Fruit fly (Drosophila melanogaster) whole organism, embryonic: ENCODE results near the gene CG32102.

ENCODE experiments used
- Atf6 ChIP-seq: fragments of 200-800 bp; sonication (Bioruptor generic); IDR thresholded peaks from 2 replicates; pipeline ENCODE4 v1.3.6; 2022; ENCODE audit warnings: missing biosample characterization, missing genetic modification characterization
- Bteb2 ChIP-seq: fragments of 200-800 bp; sonication (Bioruptor generic); optimal IDR thresholded peaks from 2 replicates; lab custom pipeline; 2016; ENCODE audit warnings: missing biosample characterization, missing genetic modification characterization
- CG10431 ChIP-seq: fragments of 200-800 bp; sonication (Bioruptor generic); optimal IDR thresholded peaks from 3 replicates; lab custom pipeline; 2018; ENCODE audit warnings: missing biosample characterization, mild to moderate bottlenecking, missing genetic modification characterization
- CG11398 ChIP-seq: fragments of 200-800 bp; sonication (Bioruptor generic); optimal IDR thresholded peaks from 2 replicates; lab custom pipeline; 2016; ENCODE audit warnings: missing biosample characterization, missing genetic modification characterization
- CG11696 ChIP-seq: fragments of 200-800 bp; sonication (Bioruptor generic); IDR thresholded peaks from 2 replicates; pipeline ENCODE4 v1.3.6; 2022; ENCODE audit warnings: missing biosample characterization, missing genetic modification characterization
- CG12155 ChIP-seq: fragments of 200-800 bp; sonication (Bioruptor generic); optimal IDR thresholded peaks from 3 replicates; lab custom pipeline; 2016; ENCODE audit warnings: missing biosample characterization, missing genetic modification characterization
- CG12236 ChIP-seq: fragments of 200-800 bp; sonication (Bioruptor generic); optimal IDR thresholded peaks from 2 replicates; lab custom pipeline; 2016; ENCODE audit warnings: missing biosample characterization, missing genetic modification characterization
- CG14050 ChIP-seq: fragments of 200-800 bp; sonication (Bioruptor generic); IDR thresholded peaks from 3 replicates; pipeline ENCODE4 v1.3.6; 2022; ENCODE audit warnings: missing biosample characterization, missing genetic modification characterization
- CG14860 ChIP-seq: fragments of 200-800 bp; sonication (Bioruptor generic); IDR thresholded peaks from 3 replicates; pipeline ENCODE4 v1.3.6; 2022; ENCODE audit warnings: missing biosample characterization, missing genetic modification characterization; ENCODE audit not compliant: partially characterized antibody
- CG15514 ChIP-seq: fragments of 200-800 bp; sonication (Bioruptor generic); optimal IDR thresholded peaks from 3 replicates; lab custom pipeline; 2017; ENCODE audit warnings: missing biosample characterization, missing genetic modification characterization, mild to moderate bottlenecking, moderate library complexity, missing genetic modification reagents
- CG1603 ChIP-seq: fragments of 200-800 bp; sonication (Bioruptor generic); optimal IDR thresholded peaks from 2 replicates; lab custom pipeline; 2019; ENCODE audit warnings: missing biosample characterization, mild to moderate bottlenecking, missing genetic modification characterization, moderate library complexity
- CG17186 ChIP-seq: fragments of 200-800 bp; sonication (Bioruptor generic); optimal IDR thresholded peaks from 3 replicates; lab custom pipeline; 2017; ENCODE audit warnings: missing biosample characterization, missing genetic modification reagents, missing genetic modification characterization
- CG17612 ChIP-seq: fragments of 200-800 bp; sonication (Bioruptor generic); IDR thresholded peaks from 2 replicates; pipeline ENCODE4 v1.3.6; 2022; ENCODE audit warnings: missing biosample characterization, missing genetic modification characterization
- CG18262 ChIP-seq: fragments of 200-800 bp; optimal IDR thresholded peaks from 3 replicates; lab custom pipeline; 2019; ENCODE audit warnings: missing biosample characterization, mild to moderate bottlenecking, missing genetic modification characterization, moderate library complexity
- CG18476 ChIP-seq: fragments of 200-800 bp; sonication (Bioruptor generic); optimal IDR thresholded peaks from 2 replicates; lab custom pipeline; 2016; ENCODE audit warnings: missing biosample characterization, mild to moderate bottlenecking, missing genetic modification characterization
- CG2120 ChIP-seq: fragments of 200-800 bp; sonication (Bioruptor generic); optimal IDR thresholded peaks from 3 replicates; lab custom pipeline; 2016; ENCODE audit warnings: missing biosample characterization, missing genetic modification characterization
- CG2129 ChIP-seq: fragments of 200-800 bp; sonication (Bioruptor generic); IDR thresholded peaks from 2 replicates; pipeline ENCODE4 v1.3.6; 2022; ENCODE audit warnings: missing biosample characterization, missing genetic modification characterization; ENCODE audit not compliant: partially characterized antibody
- CG30403 ChIP-seq: fragments of 200-800 bp; sonication (Bioruptor generic); optimal IDR thresholded peaks from 3 replicates; lab custom pipeline; 2016; ENCODE audit warnings: missing biosample characterization, missing genetic modification characterization
- CG3995 ChIP-seq: fragments of 200-800 bp; sonication (Bioruptor generic); optimal IDR thresholded peaks from 3 replicates; lab custom pipeline; 2016; ENCODE audit warnings: missing biosample characterization, missing genetic modification characterization
- CG4282 ChIP-seq: fragments of 200-800 bp; sonication (Bioruptor generic); optimal IDR thresholded peaks from 2 replicates; lab custom pipeline; 2016; ENCODE audit warnings: missing biosample characterization, missing genetic modification characterization
- CG4854 ChIP-seq: fragments of 200-800 bp; sonication (Bioruptor generic); optimal IDR thresholded peaks from 2 replicates; lab custom pipeline; 2016; ENCODE audit warnings: missing biosample characterization, missing genetic modification characterization, inconsistent platforms
- CG7987 ChIP-seq: fragments of 200-800 bp; sonication (Bioruptor generic); optimal IDR thresholded peaks from 2 replicates; lab custom pipeline; 2018; ENCODE audit warnings: missing biosample characterization, mild to moderate bottlenecking, missing genetic modification characterization, moderate library complexity
- CG8281 ChIP-seq: fragments of 200-800 bp; sonication (Bioruptor generic); optimal IDR thresholded peaks from 2 replicates; lab custom pipeline; 2018; ENCODE audit warnings: missing biosample characterization, mild to moderate bottlenecking, missing genetic modification characterization, moderate library complexity
- CG9932 ChIP-seq: fragments of 200-800 bp; sonication (Bioruptor generic); IDR thresholded peaks from 2 replicates; pipeline ENCODE4 v1.3.6; 2022; ENCODE audit warnings: missing biosample characterization, missing genetic modification characterization
- D19A ChIP-seq: fragments of 200-800 bp; optimal IDR thresholded peaks from 3 replicates; lab custom pipeline; 2019; ENCODE audit warnings: missing biosample characterization, mild to moderate bottlenecking, missing genetic modification characterization, moderate library complexity
- D19B ChIP-seq: fragments of 200-800 bp; sonication (Bioruptor generic); optimal IDR thresholded peaks from 2 replicates; lab custom pipeline; 2017; ENCODE audit warnings: missing biosample characterization, mild to moderate bottlenecking, missing genetic modification characterization
- HLH3B ChIP-seq: fragments of 200-800 bp; sonication (Bioruptor generic); IDR thresholded peaks from 2 replicates; pipeline ENCODE4 v1.3.6; 2022; ENCODE audit warnings: missing biosample characterization, missing genetic modification characterization
- Nf-YB ChIP-seq: fragments of 200-800 bp; sonication (Bioruptor generic); optimal IDR thresholded peaks from 3 replicates; lab custom pipeline; 2019; ENCODE audit warnings: missing biosample characterization, mild to moderate bottlenecking, missing genetic modification characterization, moderate library complexity
- Oli ChIP-seq: fragments of 200-800 bp; sonication (Bioruptor generic); optimal IDR thresholded peaks from 2 replicates; lab custom pipeline; 2018; ENCODE audit warnings: missing biosample characterization, mild to moderate bottlenecking, missing genetic modification characterization, moderate library complexity
- Pdp1 ChIP-seq, 2 experiments: fragments of 200-800 bp; sonication (Bioruptor generic); optimal IDR thresholded peaks; 3 replicates each; lab custom pipeline; 2016; ENCODE audit warnings: missing biosample characterization in 2 of 2, missing genetic modification characterization in 2 of 2, mild to moderate bottlenecking in 1 of 2, moderate library complexity in 1 of 2
- Side ChIP-seq: fragments of 200-800 bp; sonication (Bioruptor generic); optimal IDR thresholded peaks from 2 replicates; lab custom pipeline; 2016; ENCODE audit warnings: missing biosample characterization, missing genetic modification characterization
- al ChIP-seq: fragments of 200-800 bp; sonication (Bioruptor generic); IDR thresholded peaks from 2 replicates; pipeline ENCODE4 v1.3.6; 2022; ENCODE audit warnings: missing biosample characterization, missing genetic modification characterization
- ara ChIP-seq: fragments of 200-800 bp; sonication (Bioruptor generic); IDR thresholded peaks from 2 replicates; pipeline ENCODE4 v1.3.6; 2022; ENCODE audit warnings: missing biosample characterization, missing genetic modification characterization
- croc ChIP-seq: fragments of 200-800 bp; sonication (Bioruptor generic); conservative IDR thresholded peaks from 3 replicates; pipeline ENCODE4 v1.3.6; 2022; ENCODE audit warnings: missing biosample characterization, missing genetic modification characterization
- crp ChIP-seq, 2 experiments: fragments of 200-800 bp; sonication (Bioruptor generic); optimal IDR thresholded peaks; 2 replicates in 1 of 2; 3 replicates in 1 of 2; lab custom pipeline; 2017; ENCODE audit warnings: missing biosample characterization in 2 of 2, missing genetic modification characterization in 2 of 2, mild to moderate bottlenecking in 1 of 2, moderate library complexity in 1 of 2
- cwo ChIP-seq: fragments of 200-800 bp; sonication (Bioruptor generic); optimal IDR thresholded peaks from 3 replicates; lab custom pipeline; 2017; ENCODE audit warnings: missing biosample characterization, missing genetic modification characterization, mild to moderate bottlenecking, moderate library complexity, missing genetic modification reagents
- da ChIP-seq: fragments of 200-800 bp; sonication (Bioruptor generic); optimal IDR thresholded peaks from 2 replicates; lab custom pipeline; 2016; ENCODE audit warnings: missing biosample characterization, missing genetic modification characterization
- dm ChIP-seq: fragments of 200-800 bp; sonication (Bioruptor generic); optimal IDR thresholded peaks from 3 replicates; lab custom pipeline; 2016; ENCODE audit warnings: missing biosample characterization, missing genetic modification characterization
- fd96Cb ChIP-seq: fragments of 200-800 bp; sonication (Bioruptor generic); optimal IDR thresholded peaks from 2 replicates; lab custom pipeline; 2018; ENCODE audit warnings: missing biosample characterization, mild to moderate bottlenecking, missing genetic modification characterization, moderate library complexity
- fru ChIP-seq: fragments of >200 bp; optimal IDR thresholded peaks from 2 replicates; lab custom pipeline; 2017
- gt ChIP-seq: fragments of 200-800 bp; sonication (Bioruptor generic); IDR thresholded peaks from 2 replicates; pipeline ENCODE4 v1.3.6; 2022; ENCODE audit warnings: missing biosample characterization, missing genetic modification characterization
- insv ChIP-seq, 2 experiments: fragments of 200-800 bp; sonication (Bioruptor generic); optimal IDR thresholded peaks; 3 replicates each; lab custom pipeline; 2016 to 2018; ENCODE audit warnings: missing biosample characterization in 2 of 2, missing genetic modification characterization in 2 of 2
- pfk ChIP-seq: fragments of 200-800 bp; sonication (Bioruptor generic); optimal IDR thresholded peaks from 2 replicates; lab custom pipeline; 2018; ENCODE audit warnings: missing biosample characterization, mild to moderate bottlenecking, missing genetic modification characterization, moderate library complexity
- seq ChIP-seq: fragments of 200-800 bp; sonication (Bioruptor generic); IDR thresholded peaks from 2 replicates; pipeline ENCODE4 v1.3.6; 2022; ENCODE audit warnings: missing biosample characterization, missing genetic modification characterization
- sna ChIP-seq: fragments of 200-800 bp; sonication (Bioruptor generic); IDR thresholded peaks from 2 replicates; pipeline ENCODE4 v1.3.6; 2022; ENCODE audit warnings: missing biosample characterization, missing genetic modification characterization; ENCODE audit not compliant: partially characterized antibody
- sqz ChIP-seq: fragments of 200-800 bp; sonication (Bioruptor generic); optimal IDR thresholded peaks from 3 replicates; lab custom pipeline; 2018; ENCODE audit warnings: missing biosample characterization, mild to moderate bottlenecking, missing genetic modification characterization
- tx ChIP-seq: fragments of 200-800 bp; sonication (Bioruptor generic); optimal IDR thresholded peaks from 2 replicates; lab custom pipeline; 2016; ENCODE audit warnings: missing biosample characterization, missing genetic modification characterization
- zen2 ChIP-seq: fragments of 200-800 bp; sonication (Bioruptor generic); IDR thresholded peaks from 3 replicates; pipeline ENCODE4 v1.3.6; 2022; ENCODE audit warnings: missing biosample characterization, missing genetic modification characterization; ENCODE audit not compliant: partially characterized antibody
- zf30C ChIP-seq: fragments of 200-800 bp; sonication (Bioruptor generic); optimal IDR thresholded peaks from 3 replicates; lab custom pipeline; 2018; ENCODE audit warnings: missing biosample characterization, mild to moderate bottlenecking, missing genetic modification characterization

Gene CG32102

dm6 chr3L:12456916-12457662 lies 12.5 kb downstream of the CG32102 start (continued):
- TF ChIP-seq gt (GFP tag; lab: Robert Waterston, UW) (no peak), CG11398 (GFP tag; lab: Kevin White, UChicago) (no peak), CG8281 (tag; lab: Kevin White, UChicago) (peak; percentile 59), CG17186 (GFP tag; lab: Kevin White, UChicago) (peak; percentile 23), dm (peak; percentile 17), fru (lab: Kevin White, UChicago) (no peak), Bteb2 (GFP tag; lab: Kevin White, UChicago) (peak; percentile 49), D19A (peak; percentile 88), Oli (tag; lab: Kevin White, UChicago) (peak; percentile 87), HLH3B (peak; percentile 44; the same call in 1 of the 2 replicates), CG11696 (GFP tag; lab: Robert Waterston, UW) (no peak), CG7987 (GFP tag; lab: Kevin White, UChicago) (no peak), sqz (GFP tag; lab: Kevin White, UChicago) (peak; percentile 84), fd96Cb (tag; lab: Kevin White, UChicago) (peak; percentile 93), Atf6 (GFP tag; lab: Robert Waterston, UW) (peak; percentile 42; the same call in 1 of the 2 replicates), CG15514 (no peak), D19B (GFP tag; lab: Kevin White, UChicago) (peak; percentile 11), al (GFP tag; lab: Robert Waterston, UW) (peak; percentile 38; the same call in 1 of the 2 replicates), CG18476 (peak; percentile 75), CG18262 (tag; lab: Kevin White, UChicago) (peak; percentile 96), CG12155 (peak; percentile 60), Pdp1 (GFP tag; optimal IDR thresholded peaks at IDR 0.05; lab: Kevin White, UChicago) (peak; percentile 42 to 54), CG4282 (GFP tag; lab: Kevin White, UChicago) (no peak), CG3995 (GFP tag; lab: Kevin White, UChicago) (no peak), croc (peak; percentile 73), tx (GFP tag; lab: Kevin White, UChicago) (no peak), CG2129 (GFP tag; lab: Robert Waterston, UW) (no peak), CG1603 (tag; lab: Kevin White, UChicago) (peak; percentile 37), cwo (GFP tag; lab: Kevin White, UChicago) (peak; percentile 42), crp (GFP tag; optimal IDR thresholded peaks at IDR 0.05; lab: Kevin White, UChicago) (peak in 1 of 2 experiments; percentile 17), zen2 (GFP tag; lab: Robert Waterston, UW) (no peak), insv (GFP tag; optimal IDR thresholded peaks at IDR 0.05; lab: Kevin White, UChicago) (no peak), ara (GFP tag; lab: Robert Waterston, UW) (peak; percentile 59; the same call in 1 of the 2 replicates), sna (GFP tag; lab: Robert Waterston, UW) (no peak), CG10431 (GFP tag; lab: Kevin White, UChicago) (peak; percentile 52), CG9932 (no peak), CG2120 (no peak), CG30403 (GFP tag; lab: Kevin White, UChicago) (peak; percentile 86), CG14860 (GFP tag; lab: Robert Waterston, UW) (no peak), Side (GFP tag; lab: Kevin White, UChicago) (peak; percentile 36), da (GFP tag; lab: Kevin White, UChicago) (no peak), CG14050 (GFP tag; lab: Robert Waterston, UW) (no peak), CG12236 (GFP tag; lab: Kevin White, UChicago) (peak; percentile 31), pfk (GFP tag; lab: Kevin White, UChicago) (no peak), Nf-YB (GFP tag; lab: Kevin White, UChicago) (peak; percentile 75), CG17612 (GFP tag; lab: Robert Waterston, UW) (peak; percentile 39; the same call in 1 of the 2 replicates), zf30C (GFP tag; lab: Kevin White, UChicago) (peak; percentile 59), seq (GFP tag; lab: Robert Waterston, UW) (no peak), CG4854 (peak; percentile 53)
